Fruit fly (Drosophila melanogaster): ENCODE data around the gene scny.
A peak's percentile ranks its signal among the peaks of the same experiment; 100 is the strongest.

- TF ChIP-seq CG12768 (GFP tag; optimal IDR thresholded peaks at IDR 0.05) (peak; percentile 90), pad (GFP tag; optimal IDR thresholded peaks at IDR 0.05) (peak; percentile 99), tj (GFP tag; optimal IDR thresholded peaks at IDR 0.05) (peak; percentile 97), ovo (GFP tag; optimal IDR thresholded peaks at IDR 0.05) (peak; percentile 77), kay (GFP tag; ENCODE audit: borderline replicate concordance) (no peak), CG7045 (GFP tag; optimal IDR thresholded peaks at IDR 0.05) (peak; percentile 93)
Measured at dm6 chr3L:5770817-5771425, 2.1 kb downstream of the scny start.
